Fruit fly (Drosophila melanogaster) whole organism, adult: ENCODE results near the gene CG13003.

Source experiments
- CG11617 ChIP-seq: fragments of 200-800 bp; sonication (Bioruptor generic); optimal IDR thresholded peaks from 2 replicates; lab custom pipeline; 2017; ENCODE audit warnings: mild to moderate bottlenecking, missing biosample characterization, missing genetic modification reagents, missing genetic modification characterization
- CG12768 ChIP-seq: fragments of 200-800 bp; sonication (Bioruptor generic); optimal IDR thresholded peaks from 2 replicates; lab custom pipeline; 2017; ENCODE audit warnings: missing biosample characterization, missing genetic modification characterization, mild to moderate bottlenecking, moderate library complexity, missing genetic modification reagents
- CG14711 ChIP-seq: fragments of 200-800 bp; sonication (Bioruptor generic); optimal IDR thresholded peaks from 2 replicates; lab custom pipeline; 2018; ENCODE audit warnings: missing biosample characterization, mild to moderate bottlenecking, missing genetic modification characterization, moderate library complexity
- CG1620 ChIP-seq: fragments of 200-800 bp; sonication (Bioruptor generic); optimal IDR thresholded peaks from 2 replicates; lab custom pipeline; 2016; ENCODE audit warnings: missing biosample characterization, missing genetic modification characterization
- CG33017 ChIP-seq: fragments of 200-800 bp; sonication (Bioruptor generic); optimal IDR thresholded peaks from 2 replicates; lab custom pipeline; 2018; ENCODE audit warnings: missing biosample characterization, mild to moderate bottlenecking, missing genetic modification characterization, moderate library complexity
- CG5204 ChIP-seq: fragments of 200-800 bp; sonication (Bioruptor generic); optimal IDR thresholded peaks from 2 replicates; lab custom pipeline; 2016; ENCODE audit warnings: missing biosample characterization, missing genetic modification characterization
- CG7045 ChIP-seq: fragments of 200-800 bp; sonication (Bioruptor generic); optimal IDR thresholded peaks from 2 replicates; lab custom pipeline; 2017; ENCODE audit warnings: missing biosample characterization, mild to moderate bottlenecking, missing genetic modification characterization
- CG7101 ChIP-seq: fragments of 200-800 bp; sonication (Bioruptor generic); optimal IDR thresholded peaks from 2 replicates; lab custom pipeline; 2018; ENCODE audit warnings: missing biosample characterization, mild to moderate bottlenecking, missing genetic modification characterization, moderate library complexity
- Clk ChIP-seq: fragments of 200-800 bp; sonication (Bioruptor generic); optimal IDR thresholded peaks from 2 replicates; lab custom pipeline; 2017; ENCODE audit warnings: missing biosample characterization, missing genetic modification characterization
- Crg-1 ChIP-seq: fragments of 200-800 bp; sonication (Bioruptor generic); optimal IDR thresholded peaks from 2 replicates; lab custom pipeline; 2016; ENCODE audit warnings: missing biosample characterization, missing genetic modification characterization
- Hr96 ChIP-seq: fragments of 200-800 bp; sonication (Bioruptor generic); optimal IDR thresholded peaks from 2 replicates; lab custom pipeline; 2016; ENCODE audit warnings: missing biosample characterization, missing genetic modification characterization
- Mnt ChIP-seq: fragments of 200-800 bp; sonication (Bioruptor generic); optimal IDR thresholded peaks from 2 replicates; lab custom pipeline; 2016; ENCODE audit warnings: missing biosample characterization, mild to moderate bottlenecking, missing genetic modification characterization
- bab1 ChIP-seq: fragments of 200-800 bp; sonication (Bioruptor generic); optimal IDR thresholded peaks from 3 replicates; lab custom pipeline; 2019; ENCODE audit warnings: missing biosample characterization, mild to moderate bottlenecking, missing genetic modification characterization, moderate library complexity
- cic ChIP-seq: fragments of 200-800 bp; sonication (Bioruptor generic); optimal IDR thresholded peaks from 2 replicates; lab custom pipeline; 2017; ENCODE audit warnings: missing biosample characterization, mild to moderate bottlenecking, missing genetic modification characterization, moderate library complexity
- cnc ChIP-seq, 2 experiments: fragments of >200 bp; optimal IDR thresholded peaks; 2 replicates each; lab custom pipeline; 2017
- kay ChIP-seq: fragments of 200-800 bp; sonication (Bioruptor generic); peaks from one replicate; lab custom pipeline; 2016; ENCODE audit warnings: missing biosample characterization, missing genetic modification characterization, borderline replicate concordance
- ovo ChIP-seq: fragments of 200-800 bp; sonication (Bioruptor generic); optimal IDR thresholded peaks from 2 replicates; lab custom pipeline; 2016; ENCODE audit warnings: missing biosample characterization, missing genetic modification characterization
- pad ChIP-seq: fragments of 200-800 bp; sonication (Bioruptor generic); optimal IDR thresholded peaks from 3 replicates; lab custom pipeline; 2017; ENCODE audit warnings: missing biosample characterization, missing genetic modification characterization, mild to moderate bottlenecking, moderate library complexity, missing genetic modification reagents
- tj ChIP-seq: fragments of 200-800 bp; sonication (Bioruptor generic); optimal IDR thresholded peaks from 3 replicates; lab custom pipeline; 2017; ENCODE audit warnings: missing biosample characterization, mild to moderate bottlenecking, missing genetic modification characterization, moderate library complexity
- toe ChIP-seq: fragments of 200-800 bp; sonication (Bioruptor generic); optimal IDR thresholded peaks from 2 replicates; lab custom pipeline; 2016; ENCODE audit warnings: missing biosample characterization, missing genetic modification characterization

CG13003 gene

DNA sequence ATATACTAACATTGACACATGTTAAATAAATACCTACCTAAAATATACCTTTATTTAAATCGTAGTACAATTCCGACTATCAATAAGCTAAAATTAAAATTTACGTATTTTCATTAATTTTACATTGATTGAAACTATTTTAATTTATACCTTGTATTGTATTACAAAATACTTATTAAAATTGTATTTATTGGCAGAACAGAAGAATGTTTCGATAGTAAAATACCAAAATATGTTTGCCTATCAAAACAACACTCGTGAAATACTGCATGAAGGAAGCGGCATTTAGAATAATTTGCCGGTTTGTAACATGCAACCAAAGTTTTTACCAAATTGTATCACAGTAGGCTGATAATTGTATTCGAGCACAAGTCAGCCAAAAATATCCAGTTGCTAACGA, 10.2 kb upstream of the CG13003 start, which contains the start of the genes DENR and CG4880:
Gene DENR, minus strand, starts transcription at position 10 of the 400 bp plus-strand sequence.
Gene CG4880, plus strand, starts transcription at position 268 of the 400 bp plus-strand sequence.
- TF ChIP-seq CG12768 = no peak
- no peak for TF ChIP-seq tj (GFP tag; lab: Kevin White, UChicago)
- no peak for TF ChIP-seq CG7101 (tag; lab: Kevin White, UChicago)
- no peak for TF ChIP-seq CG7045 (GFP tag; lab: Kevin White, UChicago)
- TF ChIP-seq CG14711 (tag; lab: Kevin White, UChicago) = no peak
- TF ChIP-seq ovo (GFP tag; lab: Kevin White, UChicago) = no peak
- no peak for TF ChIP-seq toe (GFP tag; lab: Kevin White, UChicago)
- no peak for TF ChIP-seq pad (GFP tag; lab: Kevin White, UChicago)
- TF ChIP-seq Crg-1 (GFP tag; lab: Kevin White, UChicago) = no peak
- no peak for TF ChIP-seq Clk
- no peak for TF ChIP-seq bab1
- TF ChIP-seq Mnt (GFP tag; lab: Kevin White, UChicago) = no peak

dm6 chrX:16884280-16884679, 7.9 kb upstream of the CG13003 start, which contains the start of the genes Nprl2 and Polr3I:
Gene Nprl2 (minus strand): TSS chrX:16884365.
Gene Polr3I (plus strand): TSS chrX:16884581.
- no peak for TF ChIP-seq cic (GFP tag; lab: Kevin White, UChicago)
- TF ChIP-seq bab1 = peak; percentile 33
- TF ChIP-seq CG33017 (tag; lab: Kevin White, UChicago) = no peak
- no peak for TF ChIP-seq Crg-1 (GFP tag; lab: Kevin White, UChicago)
- no peak for TF ChIP-seq tj (GFP tag; lab: Kevin White, UChicago)
- TF ChIP-seq CG7045 (GFP tag; lab: Kevin White, UChicago) = no peak
- TF ChIP-seq cnc (optimal IDR thresholded peaks at IDR 0.05; lab: Kevin White, UChicago) = no peak

dm6 chrX:16881015-16881414, 4.7 kb upstream of the CG13003 start, which contains the start of gene CG4872:
Gene CG4872 (plus strand): TSS chrX:16881347.
- TF ChIP-seq bab1 (peak; percentile 50), cnc (optimal IDR thresholded peaks at IDR 0.05; lab: Kevin White, UChicago) (no peak), CG7101 (tag; lab: Kevin White, UChicago) (peak; percentile 56), CG14711 (tag; lab: Kevin White, UChicago) (peak; percentile 73), CG11617 (GFP tag; lab: Kevin White, UChicago) (peak; percentile 15), cic (GFP tag; lab: Kevin White, UChicago) (no peak), ovo (GFP tag; lab: Kevin White, UChicago) (no peak), Crg-1 (GFP tag; lab: Kevin White, UChicago) (peak; percentile 3)

DNA sequence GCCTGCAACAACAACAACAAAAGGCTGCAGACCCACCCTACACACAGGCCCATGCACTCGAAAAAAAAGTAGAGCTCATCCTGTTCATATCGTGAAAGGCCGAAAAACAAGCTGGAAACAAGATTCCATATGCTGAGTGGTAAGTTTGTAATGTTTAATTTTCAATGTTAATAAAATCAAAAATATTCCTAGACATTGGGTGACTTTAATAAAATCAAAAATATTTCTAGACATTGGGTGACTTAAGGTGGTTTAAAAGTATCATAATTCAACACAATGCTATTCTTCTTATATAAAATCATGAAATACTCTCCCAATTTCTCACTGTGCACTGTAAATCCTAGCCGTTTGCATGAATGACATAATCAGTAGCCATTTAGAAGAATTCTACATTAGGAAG, 3.7 kb upstream of the CG13003 start:
- no peak for TF ChIP-seq Crg-1 (GFP tag; lab: Kevin White, UChicago)
- no peak for TF ChIP-seq CG12768

- TF ChIP-seq pad (GFP tag; lab: Kevin White, UChicago) (no peak), Crg-1 (GFP tag; lab: Kevin White, UChicago) (no peak), CG12768 (no peak), CG7045 (GFP tag; lab: Kevin White, UChicago) (no peak), CG7101 (tag; lab: Kevin White, UChicago) (no peak), Clk (no peak), CG1620 (no peak), bab1 (no peak), toe (GFP tag; lab: Kevin White, UChicago) (no peak), cnc (optimal IDR thresholded peaks at IDR 0.05; lab: Kevin White, UChicago) (no peak), kay (no peak), cic (GFP tag; lab: Kevin White, UChicago) (no peak), CG11617 (GFP tag; lab: Kevin White, UChicago) (no peak), Mnt (GFP tag; lab: Kevin White, UChicago) (no peak), CG33017 (tag; lab: Kevin White, UChicago) (no peak), CG14711 (tag; lab: Kevin White, UChicago) (no peak)
Measured at dm6 chrX:16874671-16875070, 1.7 kb downstream of the CG13003 start.

- TF ChIP-seq CG33017 (tag; lab: Kevin White, UChicago) = no peak
- no peak for TF ChIP-seq bab1
- TF ChIP-seq CG5204 = no peak
- TF ChIP-seq kay = no peak
- no peak for TF ChIP-seq Crg-1 (GFP tag; lab: Kevin White, UChicago)
- TF ChIP-seq CG1620 = no peak
- no peak for TF ChIP-seq CG7101 (tag; lab: Kevin White, UChicago)
- no peak for TF ChIP-seq Hr96
- TF ChIP-seq cnc (optimal IDR thresholded peaks at IDR 0.05; lab: Kevin White, UChicago) = no peak
Measured at dm6 chrX:16873053-16873452, 3.3 kb downstream of the CG13003 start.

- TF ChIP-seq CG1620 = no peak
- TF ChIP-seq CG7045 (GFP tag; lab: Kevin White, UChicago) = no peak
- no peak for TF ChIP-seq cic (GFP tag; lab: Kevin White, UChicago)
- no peak for TF ChIP-seq tj (GFP tag; lab: Kevin White, UChicago)
- TF ChIP-seq pad (GFP tag; lab: Kevin White, UChicago) = no peak
- no peak for TF ChIP-seq bab1
- no peak for TF ChIP-seq Hr96
- TF ChIP-seq CG33017 (tag; lab: Kevin White, UChicago) = no peak
- no peak for TF ChIP-seq Clk
- TF ChIP-seq kay = no peak
- no peak for TF ChIP-seq toe (GFP tag; lab: Kevin White, UChicago)
- no peak for TF ChIP-seq CG7101 (tag; lab: Kevin White, UChicago)
Measured at dm6 chrX:16871808-16872207, 4.5 kb downstream of the CG13003 start.
